Fruit fly (Drosophila melanogaster): ENCODE measurements around the gene Wnt5.

The Wnt5 gene

DNA sequence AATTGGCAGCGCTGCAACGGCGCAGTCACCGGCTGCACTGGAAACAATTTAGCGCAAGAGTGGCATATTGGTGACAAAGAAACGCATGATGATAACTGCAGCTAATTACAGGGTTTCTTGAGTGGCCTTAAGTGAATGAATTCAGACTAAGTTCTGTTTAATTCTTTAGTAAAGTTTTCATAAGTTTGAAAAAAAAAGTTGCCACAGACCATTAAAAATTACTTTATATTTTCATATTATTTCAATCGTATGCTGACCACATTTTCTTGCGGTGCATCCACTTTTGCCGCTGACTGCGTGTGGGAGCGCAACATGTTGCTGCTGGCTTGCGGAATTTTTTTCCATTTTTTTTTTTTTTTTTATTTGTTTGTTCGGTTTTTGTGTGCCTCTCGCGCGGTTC, 47.2 kb upstream of the Wnt5 start (continued):
- TF ChIP-seq CG2199 (GFP tag; IDR thresholded peaks at IDR 0.05): no peak
- no peak for TF ChIP-seq Optix (GFP tag; IDR thresholded peaks at IDR 0.05)
- peak; percentile 34 for TF ChIP-seq Sox100B (GFP tag; optimal IDR thresholded peaks at IDR 0.05)
- no peak for TF ChIP-seq zen (tag; optimal IDR thresholded peaks at IDR 0.05)
- TF ChIP-seq CG9876 (GFP tag; optimal IDR thresholded peaks at IDR 0.05): no peak
- peak; percentile 26 for TF ChIP-seq CG1529 (GFP tag; optimal IDR thresholded peaks at IDR 0.05)
- TF ChIP-seq phol (tag; optimal IDR thresholded peaks at IDR 0.05): peak; percentile 49
- TF ChIP-seq CG17829 (tag; optimal IDR thresholded peaks at IDR 0.05): peak; percentile 13
- TF ChIP-seq CG10462 (GFP tag; optimal IDR thresholded peaks at IDR 0.05): no peak
- TF ChIP-seq Trl (optimal IDR thresholded peaks at IDR 0.05): no peak
- no peak for TF ChIP-seq Trl (GFP tag; optimal IDR thresholded peaks at IDR 0.05)
- TF ChIP-seq Fer1 (GFP tag; optimal IDR thresholded peaks at IDR 0.05): no peak
- no peak for TF ChIP-seq Mad (GFP tag; optimal IDR thresholded peaks at IDR 0.05)
- no peak for TF ChIP-seq CG3065 (GFP tag; optimal IDR thresholded peaks at IDR 0.05)
- no peak for TF ChIP-seq CG10565 (GFP tag; optimal IDR thresholded peaks at IDR 0.05)
- no peak for TF ChIP-seq gsb (GFP tag; IDR thresholded peaks at IDR 0.05)
- TF ChIP-seq btn (GFP tag; optimal IDR thresholded peaks at IDR 0.05): no peak
- TF ChIP-seq esg (GFP tag; conservative IDR thresholded peaks at IDR 0.05): peak; percentile 23; the same call in 1 of the 2 replicates
- peak; percentile 8 for TF ChIP-seq nerfin-1 (tag; optimal IDR thresholded peaks at IDR 0.05)
- no peak for TF ChIP-seq sd (tag; optimal IDR thresholded peaks at IDR 0.05)
- TF ChIP-seq sisA (GFP tag; IDR thresholded peaks at IDR 0.05): peak; percentile 29; the same call in 1 of the 2 replicates
- no peak for TF ChIP-seq CG16813 (GFP tag; IDR thresholded peaks at IDR 0.05; ENCODE audit: partially characterized antibody)
- TF ChIP-seq dmrt99B (tag; optimal IDR thresholded peaks at IDR 0.05): peak; percentile 56
- TF ChIP-seq CG3847 (GFP tag; IDR thresholded peaks at IDR 0.05): no peak
- TF ChIP-seq aop (GFP tag; IDR thresholded peaks at IDR 0.05): no peak
- no peak for TF ChIP-seq Ravus (GFP tag; IDR thresholded peaks at IDR 0.05)
- TF ChIP-seq CG12391 (tag; optimal IDR thresholded peaks at IDR 0.05): peak; percentile 40
- peak; percentile 79 for TF ChIP-seq sens (GFP tag)
- TF ChIP-seq ttk (GFP tag; IDR thresholded peaks at IDR 0.05): peak; percentile 34; the same call in 1 of the 2 replicates
- TF ChIP-seq kni (GFP tag; optimal IDR thresholded peaks at IDR 0.05): no peak
- no peak for TF ChIP-seq CG7987 (GFP tag; optimal IDR thresholded peaks at IDR 0.05)
- no peak; the same call in 2 of the 3 replicates for TF ChIP-seq CG7357 (GFP tag; IDR thresholded peaks at IDR 0.05)
- 0 out of 2 replicates have a peak, but pooled peaks have one; percentile 16 for TF ChIP-seq CG32767 (GFP tag; IDR thresholded peaks at IDR 0.05)
- TF ChIP-seq NK7.1 (GFP tag; optimal IDR thresholded peaks at IDR 0.05): no peak
- no peak for TF ChIP-seq Antp (GFP tag; optimal IDR thresholded peaks at IDR 0.05)
- TF ChIP-seq CG5180 (GFP tag; optimal IDR thresholded peaks at IDR 0.05): no peak
- no peak for TF ChIP-seq Poxn (GFP tag; IDR thresholded peaks at IDR 0.05)
- TF ChIP-seq CG32772 (GFP tag; IDR thresholded peaks at IDR 0.05): 0 out of 2 replicates have a peak, but pooled peaks have one; percentile 27
- TF ChIP-seq da (GFP tag; optimal IDR thresholded peaks at IDR 0.05): no peak
- no peak for TF ChIP-seq CG8359 (GFP tag; optimal IDR thresholded peaks at IDR 0.05; ENCODE audit: borderline replicate concordance)
- TF ChIP-seq danr (GFP tag; IDR thresholded peaks at IDR 0.05): 0 out of 2 replicates have a peak, but pooled peaks have one; percentile 27
- no peak for TF ChIP-seq Asciz (GFP tag; optimal IDR thresholded peaks at IDR 0.05)
- TF ChIP-seq en (GFP tag; optimal IDR thresholded peaks at IDR 0.05): no peak
- no peak for TF ChIP-seq ap (GFP tag; IDR thresholded peaks at IDR 0.05)
- no peak for TF ChIP-seq z (GFP tag; IDR thresholded peaks at IDR 0.05)
- TF ChIP-seq CG34422 (GFP tag; IDR thresholded peaks at IDR 0.05): no peak
- no peak for TF ChIP-seq CkIIα-i1 (GFP tag; IDR thresholded peaks at IDR 0.05)
- no peak for TF ChIP-seq CG9215 (GFP tag; IDR thresholded peaks at IDR 0.05)
- TF ChIP-seq Drgx (GFP tag; IDR thresholded peaks at IDR 0.05): peak; percentile 82
- TF ChIP-seq Hmx (GFP tag; optimal IDR thresholded peaks at IDR 0.05): no peak
- TF ChIP-seq GATAe (GFP tag; conservative IDR thresholded peaks at IDR 0.05): no peak
- TF ChIP-seq CoRest (tag; optimal IDR thresholded peaks at IDR 0.05): peak; percentile 40
- no peak for TF ChIP-seq CG1647 (GFP tag; optimal IDR thresholded peaks at IDR 0.05)

Data from whole organism, embryonic.